Fruit fly (Drosophila melanogaster): Measurements from ENCODE around the gene CG34300.

dm6 chr3R:30288362-30289055 is 17.9 kb downstream of the CG34300 start:
- TF ChIP-seq Ets98B (GFP tag; IDR thresholded peaks at IDR 0.05) (no peak), CG13204 (GFP tag; optimal IDR thresholded peaks at IDR 0.05) (no peak), Snoo (tag; optimal IDR thresholded peaks at IDR 0.05) (no peak), EcR (GFP tag; optimal IDR thresholded peaks at IDR 0.05) (no peak), CG10348 (GFP tag; IDR thresholded peaks at IDR 0.05) (no peak), rn (GFP tag; IDR thresholded peaks at IDR 0.05) (no peak), CG32121 (GFP tag; IDR thresholded peaks at IDR 0.05) (no peak), CG17806 (tag; optimal IDR thresholded peaks at IDR 0.05) (no peak), fd96Ca (GFP tag; IDR thresholded peaks at IDR 0.05) (no peak), CG15710 (tag; optimal IDR thresholded peaks at IDR 0.05) (no peak), CG4496 (GFP tag; IDR thresholded peaks at IDR 0.05) (no peak), CG34367 (tag; optimal IDR thresholded peaks at IDR 0.05) (no peak), CG8159 (tag; optimal IDR thresholded peaks at IDR 0.05) (no peak)
